Fruit fly (Drosophila melanogaster): ENCODE measurements around the gene snsl.

snsl gene

DNA sequence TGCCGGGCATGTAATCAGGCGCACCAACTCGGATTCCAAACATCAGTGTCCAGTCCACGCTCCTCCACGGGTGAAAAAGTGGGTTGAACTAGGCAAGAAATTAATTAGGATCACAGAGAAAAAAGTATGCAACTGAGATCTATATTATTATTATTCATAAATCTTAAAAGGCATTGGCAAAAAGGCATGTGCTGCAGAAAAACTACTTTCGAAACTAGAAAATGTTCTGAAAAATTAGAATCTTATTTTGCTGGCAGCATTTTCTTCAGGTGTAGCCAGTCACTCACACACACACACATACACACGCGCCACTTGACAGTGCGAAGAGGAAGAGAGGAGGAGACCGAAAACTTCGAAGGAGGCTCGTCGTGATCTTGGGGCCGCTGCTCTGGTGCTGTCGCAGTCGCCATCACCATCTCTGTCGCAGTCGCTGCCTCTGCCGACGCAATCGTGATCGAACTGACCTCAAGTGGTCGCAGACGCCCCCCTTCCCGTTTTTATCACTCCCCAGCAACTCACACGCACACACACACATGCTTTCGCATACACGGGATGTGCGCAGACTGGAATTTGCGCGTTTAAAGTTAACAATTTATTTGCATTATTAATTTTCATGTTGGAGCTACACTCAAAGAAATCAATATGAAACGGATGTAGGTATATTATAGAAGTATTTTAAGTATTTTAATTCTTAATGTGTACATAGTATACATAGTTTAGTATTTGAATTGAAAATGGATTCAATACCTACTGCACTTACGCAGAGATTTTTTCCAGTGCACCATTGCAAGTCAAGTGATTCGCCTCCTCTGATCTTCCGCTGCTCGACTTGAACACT, 19.0 kb downstream of the snsl start (continued):
- TF ChIP-seq pan (optimal IDR thresholded peaks at IDR 0.05) (no peak), pan (GFP tag; optimal IDR thresholded peaks at IDR 0.05 in 1 of 2, IDR thresholded peaks at IDR 0.05 in 1 of 2) (peak in 1 of 2 experiments; percentile 85), caup (GFP tag; optimal IDR thresholded peaks at IDR 0.05; ENCODE audit: severe bottlenecking) (no peak), tgo (GFP tag; IDR thresholded peaks at IDR 0.05) (peak; percentile 70; the same call in 2 of the 3 replicates), Asciz (GFP tag; optimal IDR thresholded peaks at IDR 0.05) (peak; percentile 12), al (GFP tag; IDR thresholded peaks at IDR 0.05) (peak; percentile 52; the same call in 1 of the 2 replicates), pho (GFP tag; optimal IDR thresholded peaks at IDR 0.05) (no peak), ssp (GFP tag; IDR thresholded peaks at IDR 0.05) (peak; percentile 24), Lpt (GFP tag; optimal IDR thresholded peaks at IDR 0.05) (no peak), ranshi (GFP tag; IDR thresholded peaks at IDR 0.05) (peak; percentile 72), C15 (GFP tag; IDR thresholded peaks at IDR 0.05) (0 out of 3 replicates have a peak, but pooled peaks have one; percentile 15), chm (GFP tag; IDR thresholded peaks at IDR 0.05) (no peak; the same call in 1 of the 2 replicates), eyg (GFP tag; optimal IDR thresholded peaks at IDR 0.05) (no peak), E2f2 (GFP tag; IDR thresholded peaks at IDR 0.05) (no peak), gfzf (GFP tag; optimal IDR thresholded peaks at IDR 0.05) (no peak), CG31365 (tag; optimal IDR thresholded peaks at IDR 0.05) (no peak), MBD-R2 (GFP tag; IDR thresholded peaks at IDR 0.05) (0 out of 2 replicates have a peak, but pooled peaks have one; percentile 9), CG12769 (tag; optimal IDR thresholded peaks at IDR 0.05) (peak; percentile 69), Dll (GFP tag; IDR thresholded peaks at IDR 0.05; ENCODE audit: partially characterized antibody) (no peak), tup (GFP tag; optimal IDR thresholded peaks at IDR 0.05) (no peak), CG14860 (GFP tag; IDR thresholded peaks at IDR 0.05; ENCODE audit: partially characterized antibody) (no peak), Ssrp (tag; optimal IDR thresholded peaks at IDR 0.05) (peak; percentile 63), Rfx (GFP tag; IDR thresholded peaks at IDR 0.05) (peak; percentile 80), ewg (GFP tag; optimal IDR thresholded peaks at IDR 0.05) (peak; percentile 36), fru (optimal IDR thresholded peaks at IDR 0.05) (no peak), Hsf (GFP tag; optimal IDR thresholded peaks at IDR 0.05) (peak; percentile 56), Oli (tag; optimal IDR thresholded peaks at IDR 0.05) (peak; percentile 70), CG6813 (GFP tag; optimal IDR thresholded peaks at IDR 0.05) (peak; percentile 1), CG2202 (tag; optimal IDR thresholded peaks at IDR 0.05) (no peak), dysf (GFP tag; IDR thresholded peaks at IDR 0.05) (peak; percentile 75), mirr (GFP tag; optimal IDR thresholded peaks at IDR 0.05) (no peak), Rx (GFP tag; IDR thresholded peaks at IDR 0.05) (peak; percentile 51; the same call in 1 of the 2 replicates), crp (GFP tag; optimal IDR thresholded peaks at IDR 0.05) (no peak), dimm (GFP tag; IDR thresholded peaks at IDR 0.05) (peak; percentile 33; the same call in 1 of the 2 replicates), stc (GFP tag; IDR thresholded peaks at IDR 0.05) (peak; percentile 80), gro (GFP tag; optimal IDR thresholded peaks at IDR 0.05) (no peak), sna (GFP tag; IDR thresholded peaks at IDR 0.05; ENCODE audit: partially characterized antibody) (no peak), crol (GFP tag; IDR thresholded peaks at IDR 0.05) (peak; percentile 69), tll (GFP tag; optimal IDR thresholded peaks at IDR 0.05) (no peak), CG5245 (GFP tag; optimal IDR thresholded peaks at IDR 0.05) (peak; percentile 47), CG15514 (GFP tag; optimal IDR thresholded peaks at IDR 0.05) (peak; percentile 15), Myb (GFP tag; optimal IDR thresholded peaks at IDR 0.05) (no peak), CG8388 (GFP tag; optimal IDR thresholded peaks at IDR 0.05) (peak; percentile 50), Dad (GFP tag; optimal IDR thresholded peaks at IDR 0.05) (no peak), tin (GFP tag; optimal IDR thresholded peaks at IDR 0.05) (peak; percentile 38), da (GFP tag; optimal IDR thresholded peaks at IDR 0.05) (no peak), lola (GFP tag; optimal IDR thresholded peaks at IDR 0.05) (peak in 1 of 3 experiments; percentile 23), Mes4 (GFP tag; optimal IDR thresholded peaks at IDR 0.05) (no peak), sisA (GFP tag; IDR thresholded peaks at IDR 0.05) (peak; percentile 63)

Measured in whole organism, embryonic.